Worm (Caenorhabditis elegans): Measurements from ENCODE around the gene E01G4.3.

Gene E01G4.3

DNA sequence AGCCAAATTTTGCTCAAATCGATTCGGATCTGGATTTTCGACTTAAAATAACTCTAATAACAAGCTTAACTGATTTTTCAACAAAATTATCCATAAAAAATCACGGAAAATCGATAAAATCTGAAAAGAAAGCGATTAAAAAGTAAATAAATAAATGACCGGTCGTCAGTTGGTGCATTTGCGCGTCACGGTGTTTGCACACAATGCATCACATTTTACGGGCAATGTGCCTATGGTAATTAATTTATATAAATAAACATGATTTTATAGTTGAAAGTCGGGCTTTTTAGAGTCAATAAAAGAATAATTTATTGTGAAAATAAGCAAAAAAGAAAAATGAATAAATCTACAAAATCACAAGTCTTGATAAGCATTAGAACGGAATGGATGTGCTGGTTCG is 25.4 kb upstream of the E01G4.3 start (continued):
- no peak for TF ChIP-seq R02D3.7 (tag; optimal IDR thresholded peaks at IDR 0.05)
- TF ChIP-seq Y105C5A.15 (GFP tag; IDR thresholded peaks at IDR 0.05), result no peak
- no peak for TF ChIP-seq ceh-44 (GFP tag; IDR thresholded peaks at IDR 0.05)
- TF ChIP-seq Y5F2A.4 (GFP tag; optimal IDR thresholded peaks at IDR 0.05), result no peak
- TF ChIP-seq mxl-3 (GFP tag; optimal IDR thresholded peaks at IDR 0.05), result no peak
- TF ChIP-seq Y75B8A.6 (GFP tag; IDR thresholded peaks at IDR 0.05), result no peak
- TF ChIP-seq Y48G9A.11 (GFP tag; IDR thresholded peaks at IDR 0.05), result no peak
- no peak for TF ChIP-seq egl-43 (GFP tag; IDR thresholded peaks at IDR 0.05)
- TF ChIP-seq spr-1 (tag; optimal IDR thresholded peaks at IDR 0.05), result no peak
- TF ChIP-seq lsy-2 (tag; optimal IDR thresholded peaks at IDR 0.05), result peak in 1 of 2 experiments; percentile 72
- TF ChIP-seq hif-1 (tag; optimal IDR thresholded peaks at IDR 0.05), result no peak
- TF ChIP-seq ceh-32 (tag; optimal IDR thresholded peaks at IDR 0.05; ENCODE audit: poor library complexity), result no peak
- peak; percentile 22 for TF ChIP-seq hlh-30 (tag; optimal IDR thresholded peaks at IDR 0.05; ENCODE audit: insufficient read depth)
- TF ChIP-seq tag-97 (GFP tag; IDR thresholded peaks at IDR 0.05), result no peak
- TF ChIP-seq mdl-1 (tag; optimal IDR thresholded peaks at IDR 0.05), result no peak
- peak; percentile 46 for TF ChIP-seq nhr-77 (tag; optimal IDR thresholded peaks at IDR 0.05)
- no peak for TF ChIP-seq unc-130 (GFP tag; optimal IDR thresholded peaks at IDR 0.05)
- TF ChIP-seq saeg-2 (GFP tag; IDR thresholded peaks at IDR 0.05), result no peak
- TF ChIP-seq dve-1 (tag; optimal IDR thresholded peaks at IDR 0.05; ENCODE audit: insufficient read depth), result peak; percentile 62
- TF ChIP-seq F37D6.2 (tag; optimal IDR thresholded peaks at IDR 0.05), result no peak
- TF ChIP-seq F26F4.8 (GFP tag; conservative IDR thresholded peaks at IDR 0.05), result no peak
- TF ChIP-seq nhr-237 (tag; optimal IDR thresholded peaks at IDR 0.05), result no peak
- no peak for TF ChIP-seq zip-11 (GFP tag; IDR thresholded peaks at IDR 0.05)
- TF ChIP-seq ztf-7 (tag; optimal IDR thresholded peaks at IDR 0.05), result peak; percentile 17
- no peak for TF ChIP-seq unc-39 (tag; optimal IDR thresholded peaks at IDR 0.05)
- no peak for TF ChIP-seq daf-12 (tag; optimal IDR thresholded peaks at IDR 0.05)
- TF ChIP-seq dpl-1 (GFP tag; optimal IDR thresholded peaks at IDR 0.05), result peak; percentile 34
- peak; percentile 20; the same call in 1 of the 2 replicates for TF ChIP-seq pha-4 (GFP tag; IDR thresholded peaks at IDR 0.05)
- TF ChIP-seq pha-4 (tag; optimal IDR thresholded peaks at IDR 0.05), result peak; percentile 49
- TF ChIP-seq php-3 (GFP tag; IDR thresholded peaks at IDR 0.05), result peak; percentile 14; the same call in 1 of the 2 replicates
- TF ChIP-seq ceh-62 (tag; optimal IDR thresholded peaks at IDR 0.05), result no peak
- TF ChIP-seq dmd-8 (GFP tag; IDR thresholded peaks at IDR 0.05), result no peak
- TF ChIP-seq lim-7 (GFP tag; IDR thresholded peaks at IDR 0.05), result no peak

DNA sequence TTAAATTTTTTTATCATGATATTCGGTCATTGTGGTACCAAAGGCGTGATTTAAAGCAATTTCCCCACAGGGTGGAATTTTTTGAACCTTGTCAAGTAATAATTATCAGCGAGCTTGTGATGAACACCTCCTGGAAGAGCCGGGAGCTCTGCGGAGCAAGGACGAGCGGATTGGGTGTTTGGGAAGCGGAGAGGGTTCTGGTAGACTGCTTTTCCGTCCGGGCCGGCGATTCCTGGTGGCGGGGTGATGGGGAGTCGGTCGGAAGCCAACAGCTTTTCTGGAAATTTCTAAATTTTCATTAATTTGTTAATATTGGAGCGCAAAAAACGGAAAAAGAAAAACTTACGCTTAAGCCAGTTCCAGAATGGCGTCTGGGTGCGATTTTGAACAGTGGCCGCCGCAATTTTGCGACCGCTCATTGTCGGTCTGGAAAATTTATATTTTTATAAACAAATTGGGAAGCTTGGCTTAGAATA is 24.8 kb upstream of the E01G4.3 start, which contains the start of gene ndua-7:
TSS of gene ndua-7 (minus strand) at position 426 of the 476 bp plus-strand sequence.
- TF ChIP-seq fos-1 (tag; optimal IDR thresholded peaks at IDR 0.05), result no peak
- no peak for TF ChIP-seq daf-8 (GFP tag; IDR thresholded peaks at IDR 0.05)
- TF ChIP-seq set-16 (GFP tag; IDR thresholded peaks at IDR 0.05), result peak; percentile 88
- no peak for TF ChIP-seq spr-3 (GFP tag; optimal IDR thresholded peaks at IDR 0.05)

DNA sequence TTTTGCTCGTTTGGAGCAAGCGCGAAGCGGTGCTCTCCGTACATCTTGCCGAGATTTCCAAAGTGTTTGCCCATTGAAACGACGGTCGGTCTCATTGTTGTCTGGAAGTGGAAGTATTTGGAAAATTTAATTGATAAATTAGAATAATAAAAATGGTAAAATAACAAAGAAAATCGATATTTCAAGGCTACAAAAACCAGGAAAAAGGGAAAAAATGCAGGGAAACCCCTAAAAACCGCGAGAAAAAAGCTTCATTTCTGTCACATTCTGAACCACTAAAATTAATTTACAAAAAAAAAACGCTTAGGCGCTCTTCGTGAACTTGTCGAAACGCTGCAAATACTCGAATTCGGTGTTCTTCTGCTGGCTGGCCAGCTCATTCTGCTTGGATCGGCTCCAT is 23.5 kb upstream of the E01G4.3 start, which contains the start of gene F45H10.2:
TSS of gene F45H10.2 (minus strand) at position 101 of the 400 bp plus-strand sequence.
- no peak for TF ChIP-seq ZK337.2 (GFP tag; IDR thresholded peaks at IDR 0.05)
- TF ChIP-seq lin-38 (GFP tag; IDR thresholded peaks at IDR 0.05), result peak; percentile 30; the same call in 1 of the 2 replicates
